Fruit fly (Drosophila melanogaster) whole organism, pupa: ENCODE data around the gene ind.

Experiments used
- CG10348 ChIP-seq: fragments of 200-800 bp; sonication (Bioruptor generic); IDR thresholded peaks from 2 replicates; pipeline ENCODE4 v1.3.6; 2022; ENCODE audit warnings: missing biosample characterization, missing genetic modification characterization
- CG12605 ChIP-seq: fragments of 200-800 bp; sonication (Bioruptor generic); IDR thresholded peaks from 2 replicates; pipeline ENCODE4 v1.3.6; 2022; ENCODE audit warnings: missing biosample characterization, missing genetic modification characterization
- CG13204 ChIP-seq: fragments of 200-800 bp; sonication (Bioruptor generic); optimal IDR thresholded peaks from 2 replicates; lab custom pipeline; 2018; ENCODE audit warnings: missing biosample characterization, mild to moderate bottlenecking, missing genetic modification characterization, moderate library complexity
- CG14655 ChIP-seq: fragments of 200-800 bp; sonication (Bioruptor generic); optimal IDR thresholded peaks from 3 replicates; lab custom pipeline; 2017; ENCODE audit warnings: mild to moderate bottlenecking, missing biosample characterization, missing genetic modification reagents, missing genetic modification characterization
- CG15710 ChIP-seq: fragments of 200-800 bp; sonication (Bioruptor generic); optimal IDR thresholded peaks from 2 replicates; lab custom pipeline; 2018; ENCODE audit warnings: missing biosample characterization, mild to moderate bottlenecking, missing genetic modification characterization, moderate library complexity
- CG17806 ChIP-seq: fragments of 200-800 bp; sonication (Bioruptor generic); optimal IDR thresholded peaks from 2 replicates; lab custom pipeline; 2018; ENCODE audit warnings: missing biosample characterization, mild to moderate bottlenecking, missing genetic modification characterization, moderate library complexity
- CG32121 ChIP-seq: fragments of 200-800 bp; sonication (Bioruptor generic); IDR thresholded peaks from 2 replicates; pipeline ENCODE4 v1.3.6; 2022; ENCODE audit warnings: missing biosample characterization, missing genetic modification characterization
- CG34367 ChIP-seq: fragments of 200-800 bp; sonication (Bioruptor generic); optimal IDR thresholded peaks from 2 replicates; lab custom pipeline; 2018; ENCODE audit warnings: missing biosample characterization, mild to moderate bottlenecking, missing genetic modification characterization
- CG4496 ChIP-seq: fragments of 200-800 bp; sonication (Bioruptor generic); IDR thresholded peaks from 3 replicates; pipeline ENCODE4 v1.3.6; 2022; ENCODE audit warnings: missing biosample characterization, missing genetic modification characterization
- CG8159 ChIP-seq: fragments of 200-800 bp; sonication (Bioruptor generic); optimal IDR thresholded peaks from 3 replicates; lab custom pipeline; 2018; ENCODE audit warnings: missing biosample characterization, mild to moderate bottlenecking, missing genetic modification characterization, moderate library complexity
- CG8301 ChIP-seq: fragments of 200-800 bp; sonication (Bioruptor generic); optimal IDR thresholded peaks from 2 replicates; lab custom pipeline; 2018; ENCODE audit warnings: missing biosample characterization, mild to moderate bottlenecking, missing genetic modification characterization
- CG9948 ChIP-seq: fragments of 200-800 bp; sonication (Bioruptor generic); optimal IDR thresholded peaks from 2 replicates; lab custom pipeline; 2018; ENCODE audit warnings: missing biosample characterization, mild to moderate bottlenecking, missing genetic modification characterization, moderate library complexity
- D1 ChIP-seq: fragments of 200-800 bp; sonication (Bioruptor generic); optimal IDR thresholded peaks from 2 replicates; lab custom pipeline; 2018; ENCODE audit warnings: missing biosample characterization, mild to moderate bottlenecking, missing genetic modification characterization, moderate library complexity
- EcR ChIP-seq: fragments of 200-800 bp; sonication (Bioruptor generic); optimal IDR thresholded peaks from 3 replicates; lab custom pipeline; 2019; ENCODE audit warnings: missing biosample characterization, missing genetic modification characterization, mild to moderate bottlenecking, moderate library complexity, missing genetic modification reagents
- Ets98B ChIP-seq: fragments of 200-800 bp; sonication (Bioruptor generic); IDR thresholded peaks from 2 replicates; pipeline ENCODE4 v1.3.6; 2022; ENCODE audit warnings: missing biosample characterization, missing genetic modification characterization
- Pif1A ChIP-seq: fragments of 200-800 bp; sonication (Bioruptor generic); optimal IDR thresholded peaks from 3 replicates; lab custom pipeline; 2016; ENCODE audit warnings: missing biosample characterization, missing genetic modification characterization
- Pif1B ChIP-seq: fragments of 200-800 bp; sonication (Bioruptor generic); optimal IDR thresholded peaks from 3 replicates; lab custom pipeline; 2016; ENCODE audit warnings: missing biosample characterization, missing genetic modification characterization
- Snoo ChIP-seq: fragments of 200-800 bp; sonication (Bioruptor generic); optimal IDR thresholded peaks from 3 replicates; lab custom pipeline; 2017; ENCODE audit warnings: missing biosample characterization, mild to moderate bottlenecking, missing genetic modification characterization, inconsistent platforms
- fd96Ca ChIP-seq: fragments of 200-800 bp; sonication (Bioruptor generic); IDR thresholded peaks from 3 replicates; pipeline ENCODE4 v1.3.6; 2022; ENCODE audit warnings: missing biosample characterization, missing genetic modification characterization
- gl ChIP-seq: fragments of 200-800 bp; sonication (Bioruptor generic); optimal IDR thresholded peaks from 2 replicates; lab custom pipeline; 2018; ENCODE audit warnings: missing biosample characterization, mild to moderate bottlenecking, missing genetic modification characterization
- rn ChIP-seq: fragments of 200-800 bp; sonication (Bioruptor generic); IDR thresholded peaks from 2 replicates; pipeline ENCODE4 v1.3.6; 2022; ENCODE audit warnings: missing biosample characterization, missing genetic modification characterization

Gene ind

dm6 chr3L:15011142-15011541 lies 32.6 kb downstream of the ind start:
- TF ChIP-seq CG34367 (tag; lab: Kevin White, UChicago) (no peak), CG14655 (GFP tag; lab: Kevin White, UChicago) (no peak), Ets98B (GFP tag; lab: Robert Waterston, UW) (no peak), CG13204 (no peak), CG17806 (tag; lab: Kevin White, UChicago) (no peak)

DNA sequence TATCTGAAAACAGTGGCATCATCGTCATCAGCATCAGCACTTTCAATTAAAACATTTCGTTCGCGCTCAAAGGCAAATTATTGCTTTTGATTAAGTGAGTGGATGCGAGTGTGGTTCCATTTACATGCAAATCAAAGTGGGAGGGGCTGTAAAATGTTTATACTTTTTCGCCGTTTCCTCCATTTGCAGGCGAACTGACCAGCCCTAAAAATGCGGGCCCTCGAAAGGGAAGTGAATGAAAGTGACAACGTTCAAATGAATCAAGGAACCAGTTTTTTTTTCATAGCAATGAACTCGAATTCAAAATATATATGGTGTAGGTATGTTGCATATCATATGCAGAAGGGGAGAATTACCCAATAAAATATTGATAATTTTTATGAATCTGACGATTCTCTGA lies 33.1 kb downstream of the ind start:
- TF ChIP-seq rn (GFP tag; lab: Robert Waterston, UW): no peak
- TF ChIP-seq gl (tag; lab: Kevin White, UChicago): no peak
- TF ChIP-seq CG4496 (GFP tag; lab: Robert Waterston, UW): no peak
- TF ChIP-seq CG13204: no peak
- no peak for TF ChIP-seq CG10348
- no peak for TF ChIP-seq CG12605 (GFP tag; lab: Robert Waterston, UW)
- no peak for TF ChIP-seq Pif1B (GFP tag; lab: Kevin White, UChicago)
- no peak for TF ChIP-seq CG32121 (GFP tag; lab: Robert Waterston, UW)
- TF ChIP-seq CG9948: no peak
- no peak for TF ChIP-seq CG14655 (GFP tag; lab: Kevin White, UChicago)
- TF ChIP-seq Pif1A (GFP tag; lab: Kevin White, UChicago): no peak
- TF ChIP-seq Ets98B (GFP tag; lab: Robert Waterston, UW): no peak
- TF ChIP-seq fd96Ca (GFP tag; lab: Robert Waterston, UW): no peak
- TF ChIP-seq D1 (tag; lab: Kevin White, UChicago): no peak
- TF ChIP-seq Snoo (tag; lab: Kevin White, UChicago): no peak
- TF ChIP-seq CG34367 (tag; lab: Kevin White, UChicago): no peak
- no peak for TF ChIP-seq CG8159 (tag; lab: Kevin White, UChicago)
- no peak for TF ChIP-seq EcR
- TF ChIP-seq CG8301 (tag; lab: Kevin White, UChicago): no peak

DNA sequence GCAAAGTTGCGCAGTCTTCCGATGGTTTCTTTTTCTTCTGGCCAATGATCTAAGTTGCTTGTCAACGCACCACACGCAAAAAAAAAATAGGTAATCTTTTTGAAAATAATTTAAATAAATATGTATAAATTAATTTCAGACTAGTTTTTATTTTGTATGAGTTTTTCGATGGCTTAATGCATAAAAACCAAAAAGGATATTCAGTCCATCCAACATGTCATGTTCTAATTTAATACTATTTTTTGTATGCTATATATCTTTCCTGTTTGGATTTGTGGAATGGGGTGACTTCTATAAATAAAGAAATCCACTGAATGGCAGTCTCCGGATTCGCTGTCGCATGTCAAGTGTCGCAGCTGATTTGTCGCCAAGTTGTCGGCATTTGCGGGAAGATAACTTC lies 34.0 kb downstream of the ind start:
- TF ChIP-seq CG8301 (tag; lab: Kevin White, UChicago): peak; percentile 51
- TF ChIP-seq CG12605 (GFP tag; lab: Robert Waterston, UW): no peak
- peak; percentile 68 for TF ChIP-seq CG14655 (GFP tag; lab: Kevin White, UChicago)
- TF ChIP-seq CG4496 (GFP tag; lab: Robert Waterston, UW): peak; percentile 29; the same call in 2 of the 3 replicates
- TF ChIP-seq gl (tag; lab: Kevin White, UChicago): no peak
- peak; percentile 38 for TF ChIP-seq Ets98B (GFP tag; lab: Robert Waterston, UW)

DNA sequence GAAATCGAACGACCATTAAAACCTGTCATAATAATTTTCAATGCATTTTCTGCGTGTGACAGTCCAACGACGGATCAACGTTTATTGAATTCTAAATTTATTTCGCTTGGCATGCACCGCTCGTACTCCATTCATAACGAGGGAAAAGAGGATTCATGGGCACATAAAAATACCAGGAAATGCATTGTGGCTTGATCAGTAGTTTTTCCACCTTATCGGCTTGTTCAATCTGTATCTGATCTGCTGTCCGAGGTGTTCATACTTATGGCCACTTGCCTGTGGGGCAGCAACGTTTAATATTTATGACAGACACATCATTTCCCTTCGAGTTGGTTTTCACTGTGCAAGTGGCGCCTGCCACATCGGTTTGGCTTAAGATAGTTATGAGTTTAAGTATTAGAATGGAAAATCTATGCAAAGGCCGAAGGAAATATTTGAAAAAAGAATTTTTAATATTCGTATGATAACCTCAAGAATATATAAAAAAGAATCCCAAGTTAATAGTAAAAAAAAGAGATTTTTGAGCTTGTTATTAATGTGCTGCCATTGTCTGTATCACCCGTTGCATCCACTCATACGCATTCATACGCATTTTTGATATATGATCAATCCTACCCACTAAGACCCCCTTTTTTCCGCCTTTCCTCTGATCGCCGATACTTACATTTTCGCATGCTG lies 36.3 kb downstream of the ind start:
- TF ChIP-seq Snoo (tag; lab: Kevin White, UChicago) (no peak), CG17806 (tag; lab: Kevin White, UChicago) (peak; percentile 39), Pif1B (GFP tag; lab: Kevin White, UChicago) (no peak), EcR (no peak), CG10348 (no peak), CG9948 (peak; percentile 46), CG12605 (GFP tag; lab: Robert Waterston, UW) (0 out of 2 replicates have a peak, but pooled peaks have one; percentile 18), Pif1A (GFP tag; lab: Kevin White, UChicago) (peak; percentile 37), gl (tag; lab: Kevin White, UChicago) (no peak), fd96Ca (GFP tag; lab: Robert Waterston, UW) (no peak), Ets98B (GFP tag; lab: Robert Waterston, UW) (no peak), rn (GFP tag; lab: Robert Waterston, UW) (no peak), CG15710 (tag; lab: Kevin White, UChicago) (peak; percentile 24), CG8159 (tag; lab: Kevin White, UChicago) (peak; percentile 46), D1 (tag; lab: Kevin White, UChicago) (no peak), CG32121 (GFP tag; lab: Robert Waterston, UW) (peak; percentile 32; the same call in 1 of the 2 replicates), CG4496 (GFP tag; lab: Robert Waterston, UW) (no peak), CG8301 (tag; lab: Kevin White, UChicago) (peak; percentile 20), CG34367 (tag; lab: Kevin White, UChicago) (peak; percentile 2), CG13204 (no peak), CG14655 (GFP tag; lab: Kevin White, UChicago) (peak; percentile 39)
- TF ChIP-seq, all 21 proteins: peak for 10

dm6 chr3L:15006825-15007224 lies 36.9 kb downstream of the ind start:
- peak; percentile 53 for TF ChIP-seq Snoo (tag; lab: Kevin White, UChicago)
- TF ChIP-seq CG4496 (GFP tag; lab: Robert Waterston, UW): peak; percentile 95
- TF ChIP-seq CG14655 (GFP tag; lab: Kevin White, UChicago): peak; percentile 83
- peak; percentile 71 for TF ChIP-seq rn (GFP tag; lab: Robert Waterston, UW)
- no peak for TF ChIP-seq EcR
- peak; percentile 91 for TF ChIP-seq Ets98B (GFP tag; lab: Robert Waterston, UW)
- TF ChIP-seq fd96Ca (GFP tag; lab: Robert Waterston, UW): 0 out of 3 replicates have a peak, but pooled peaks have one; percentile 48
- TF ChIP-seq CG15710 (tag; lab: Kevin White, UChicago): peak; percentile 81
- TF ChIP-seq gl (tag; lab: Kevin White, UChicago): peak; percentile 44
- TF ChIP-seq CG8301 (tag; lab: Kevin White, UChicago): peak; percentile 85
- TF ChIP-seq CG32121 (GFP tag; lab: Robert Waterston, UW): peak; percentile 92
- peak; percentile 83 for TF ChIP-seq Pif1B (GFP tag; lab: Kevin White, UChicago)
- peak; percentile 86 for TF ChIP-seq Pif1A (GFP tag; lab: Kevin White, UChicago)
- TF ChIP-seq CG10348: 0 out of 2 replicates have a peak, but pooled peaks have one; percentile 34
- no peak for TF ChIP-seq CG13204
- peak; percentile 81 for TF ChIP-seq CG17806 (tag; lab: Kevin White, UChicago)
- peak; percentile 91 for TF ChIP-seq CG12605 (GFP tag; lab: Robert Waterston, UW)
- peak; percentile 69 for TF ChIP-seq CG9948
- TF ChIP-seq CG34367 (tag; lab: Kevin White, UChicago): peak; percentile 62
- TF ChIP-seq D1 (tag; lab: Kevin White, UChicago): peak; percentile 63
- peak; percentile 77 for TF ChIP-seq CG8159 (tag; lab: Kevin White, UChicago)
